Worm (Caenorhabditis elegans) whole organism, L1 larva: ENCODE measurements around the gene svop-1.

Source experiments
- nhr-237 ChIP-seq: fragments of 150-350 bp; optimal IDR thresholded peaks from 2 replicates; lab custom pipeline; 2014; ENCODE audit warnings: missing biosample characterization, missing genetic modification characterization
- nhr-28 ChIP-seq: fragments of 150-350 bp; optimal IDR thresholded peaks from 2 replicates; lab custom pipeline; 2014; ENCODE audit warnings: missing biosample characterization, missing genetic modification characterization
- pax-3 ChIP-seq: fragments of 200-800 bp; sonication (Bioruptor generic); optimal IDR thresholded peaks from 2 replicates; lab custom pipeline; 2018; ENCODE audit warnings: mild to moderate bottlenecking, missing genetic modification characterization, moderate library complexity, missing compliant biosample characterization
- snpc-4 ChIP-seq: fragments of 150-350 bp; optimal IDR thresholded peaks from 2 replicates; lab custom pipeline; 2014; ENCODE audit warnings: missing biosample characterization, missing genetic modification characterization
- sptf-1 ChIP-seq: fragments of 150-350 bp; optimal IDR thresholded peaks from 2 replicates; lab custom pipeline; 2014; ENCODE audit warnings: missing biosample characterization, missing genetic modification characterization

- no peak for TF ChIP-seq nhr-237 (tag; lab: Kevin White, UChicago)
- peak; percentile 25 for TF ChIP-seq snpc-4 (tag; lab: Kevin White, UChicago)
- no peak for TF ChIP-seq nhr-28
- TF ChIP-seq sptf-1 (tag; lab: Kevin White, UChicago) = no peak
- TF ChIP-seq pax-3 (tag; lab: Kevin White, UChicago) = no peak
These were observed 11.2 kb downstream of the svop-1 start for ce11 chrIII:8873990-8874668.
